Fruit fly (Drosophila melanogaster) whole organism, wandering third instar larva: ENCODE results near the gene Dlc90F.

Experiments
- Abd-B ChIP-seq: fragments of >200 bp; optimal IDR thresholded peaks from 2 replicates; lab custom pipeline; 2017; ENCODE audit warnings: missing biosample characterization, missing genetic modification characterization
- CG32264 ChIP-seq: fragments of 200-800 bp; sonication (Bioruptor generic); optimal IDR thresholded peaks from 2 replicates; lab custom pipeline; 2016; ENCODE audit warnings: missing biosample characterization, missing genetic modification characterization
- CG9705 ChIP-seq: fragments of 200-800 bp; sonication (Bioruptor generic); optimal IDR thresholded peaks from 2 replicates; lab custom pipeline; 2018; ENCODE audit warnings: missing biosample characterization, mild to moderate bottlenecking, missing genetic modification characterization
- Dfd ChIP-seq: fragments of >200 bp; optimal IDR thresholded peaks from 2 replicates; lab custom pipeline; 2017; ENCODE audit warnings: missing biosample characterization, missing genetic modification characterization
- Dif ChIP-seq: fragments of 200-275, 200-300 bp; sonication (Bioruptor generic); optimal IDR thresholded peaks from 2 replicates; lab custom pipeline; 2018; ENCODE audit warnings: missing biosample characterization, missing genetic modification characterization; ENCODE audit not compliant: partially characterized antibody
- GATAd ChIP-seq: sonication (Bioruptor generic); optimal IDR thresholded peaks from 2 replicates; lab custom pipeline; 2016; ENCODE audit warnings: missing biosample characterization, missing genetic modification characterization
- HLH106 ChIP-seq: fragments of 200-800 bp; optimal IDR thresholded peaks from 3 replicates; lab custom pipeline; 2019; ENCODE audit warnings: missing biosample characterization, mild to moderate bottlenecking, missing genetic modification characterization, moderate library complexity
- Hnf4 ChIP-seq: fragments of 200-800 bp; sonication (Bioruptor generic); optimal IDR thresholded peaks from 2 replicates; lab custom pipeline; 2016; ENCODE audit warnings: missing biosample characterization, mild to moderate bottlenecking, missing genetic modification characterization
- Jra ChIP-seq: sonication (Bioruptor generic); optimal IDR thresholded peaks from 2 replicates; lab custom pipeline; 2016; ENCODE audit warnings: missing biosample characterization, missing genetic modification characterization
- Myc ChIP-seq: fragments of >200 bp; optimal IDR thresholded peaks from 2 replicates; lab custom pipeline; 2017
- N ChIP-seq: fragments of >200 bp; optimal IDR thresholded peaks from 2 replicates; lab custom pipeline; 2018; ENCODE audit warnings: missing biosample characterization, missing external identifiers, missing genetic modification characterization
- OdsH ChIP-seq: fragments of 200-800 bp; sonication (Bioruptor generic); optimal IDR thresholded peaks from 2 replicates; lab custom pipeline; 2016; ENCODE audit warnings: missing biosample characterization, mild to moderate bottlenecking, missing genetic modification characterization
- Rel ChIP-seq, 2 experiments: fragments of 200-800 bp; sonication (Bioruptor generic) in 1 of 2; optimal IDR thresholded peaks; 2 replicates in 1 of 2; 3 replicates in 1 of 2; lab custom pipeline; 2016 to 2019; ENCODE audit warnings: mild to moderate bottlenecking in 2 of 2, missing biosample characterization in 2 of 2, missing genetic modification characterization in 2 of 2, moderate library complexity in 1 of 2
- Sp1 ChIP-seq: fragments of 200-800 bp; sonication (Bioruptor generic); optimal IDR thresholded peaks from 3 replicates; lab custom pipeline; 2019; ENCODE audit warnings: missing biosample characterization, mild to moderate bottlenecking, missing genetic modification characterization, moderate library complexity
- Vsx2 ChIP-seq: fragments of 200-300, 225-300 bp; sonication (Bioruptor generic); optimal IDR thresholded peaks from 2 replicates; lab custom pipeline; 2018; ENCODE audit warnings: missing biosample characterization, missing genetic modification characterization; ENCODE audit not compliant: partially characterized antibody
- br ChIP-seq: fragments of 200-800 bp; sonication (Bioruptor generic); optimal IDR thresholded peaks from 2 replicates; lab custom pipeline; 2016; ENCODE audit warnings: missing biosample characterization, missing genetic modification characterization
- brk ChIP-seq: fragments of 200-800 bp; sonication (Bioruptor generic); optimal IDR thresholded peaks from 2 replicates; lab custom pipeline; 2016; ENCODE audit warnings: missing biosample characterization, mild to moderate bottlenecking, missing genetic modification characterization
- dl ChIP-seq, 2 experiments: fragments of 175-275, 200-275 bp in 1 of 2; fragments of 200-275 bp in 1 of 2; sonication (Bioruptor generic); optimal IDR thresholded peaks; lab custom pipeline; 2018; ENCODE audit warnings: mild to moderate bottlenecking in 2 of 2, missing biosample characterization in 2 of 2, missing genetic modification characterization in 2 of 2, moderate library complexity in 2 of 2; ENCODE audit not compliant: partially characterized antibody in 2 of 2, insufficient read depth in 1 of 2
- dsf ChIP-seq: sonication (Bioruptor generic); optimal IDR thresholded peaks from 2 replicates; lab custom pipeline; 2016; ENCODE audit warnings: missing biosample characterization, missing genetic modification characterization, borderline replicate concordance
- ey ChIP-seq: fragments of 200-800 bp; sonication (Bioruptor generic); optimal IDR thresholded peaks from 2 replicates; lab custom pipeline; 2016; ENCODE audit warnings: missing biosample characterization, missing genetic modification characterization
- foxo ChIP-seq, 2 experiments: fragments of 200-800 bp; sonication (Bioruptor generic); optimal IDR thresholded peaks; 2 replicates in 1 of 2; 3 replicates in 1 of 2; lab custom pipeline; 2016 to 2017; ENCODE audit warnings: missing biosample characterization in 2 of 2, missing genetic modification characterization in 2 of 2
- fru ChIP-seq: fragments of 200-800 bp; sonication (Bioruptor generic); optimal IDR thresholded peaks from 3 replicates; lab custom pipeline; 2016; ENCODE audit warnings: missing biosample characterization, mild to moderate bottlenecking, missing genetic modification characterization
- h ChIP-seq: fragments of 200-800 bp; sonication (Bioruptor generic); optimal IDR thresholded peaks from 3 replicates; lab custom pipeline; 2016; ENCODE audit warnings: missing biosample characterization, mild to moderate bottlenecking, missing genetic modification characterization
- jim ChIP-seq: fragments of 175-275, 200-325 bp; sonication (Bioruptor generic); optimal IDR thresholded peaks from 2 replicates; lab custom pipeline; 2016; ENCODE audit warnings: missing biosample characterization, mild to moderate bottlenecking, missing genetic modification characterization
- lola ChIP-seq: fragments of >200 bp; optimal IDR thresholded peaks from 2 replicates; lab custom pipeline; 2017; ENCODE audit warnings: missing biosample characterization, missing genetic modification characterization
- psq ChIP-seq: fragments of 200-800 bp; sonication (Bioruptor generic); optimal IDR thresholded peaks from 3 replicates; lab custom pipeline; 2017; ENCODE audit warnings: missing biosample characterization, mild to moderate bottlenecking, missing genetic modification characterization, moderate library complexity
- sage ChIP-seq: fragments of 200-800 bp; sonication (Bioruptor generic); optimal IDR thresholded peaks from 2 replicates; lab custom pipeline; 2016; ENCODE audit warnings: missing biosample characterization, mild to moderate bottlenecking, missing genetic modification characterization
- sv ChIP-seq: fragments of 200-800 bp; sonication (Bioruptor generic); optimal IDR thresholded peaks from 3 replicates; lab custom pipeline; 2016; ENCODE audit warnings: missing biosample characterization, missing genetic modification characterization
- tai ChIP-seq: sonication (Bioruptor generic); optimal IDR thresholded peaks from 2 replicates; lab custom pipeline; 2016; ENCODE audit warnings: missing biosample characterization, missing genetic modification characterization
- usp ChIP-seq: fragments of >200 bp; optimal IDR thresholded peaks from 2 replicates; lab custom pipeline; 2017; ENCODE audit warnings: missing biosample characterization, missing genetic modification characterization
- woc ChIP-seq: sonication (Bioruptor generic); optimal IDR thresholded peaks from 2 replicates; lab custom pipeline; 2016; ENCODE audit warnings: missing biosample characterization, mild to moderate bottlenecking, missing genetic modification characterization

Gene Dlc90F

DNA sequence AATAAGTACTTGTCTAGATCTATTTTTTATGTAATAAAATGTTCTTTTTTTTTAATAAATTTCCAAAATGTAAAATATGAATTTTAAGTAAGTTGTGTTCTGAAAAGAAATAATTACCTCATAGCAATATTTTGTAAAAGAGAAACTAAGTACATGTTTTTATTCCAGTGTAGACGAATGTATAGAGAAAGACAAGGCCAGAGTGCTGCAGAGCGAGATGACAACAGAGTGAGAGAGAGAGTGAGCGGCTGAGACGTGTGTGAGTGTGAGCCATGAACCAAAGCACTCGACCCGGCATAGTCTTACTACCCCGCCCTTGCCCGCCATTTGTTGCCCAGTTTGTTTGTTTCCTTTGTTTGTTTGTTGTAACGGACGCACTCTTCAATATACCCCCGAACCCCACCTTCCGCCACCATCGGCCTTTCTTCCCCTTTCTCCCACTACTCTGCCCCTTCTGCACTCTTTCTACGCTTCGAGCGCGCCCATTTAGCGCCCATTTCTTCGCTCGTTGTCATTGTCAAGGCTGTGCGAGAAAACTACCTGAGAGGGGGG, 12.4 kb downstream of the Dlc90F start (continued):
- TF ChIP-seq jim (GFP tag; lab: Kevin White, UChicago) (peak; percentile 92), Myc (lab: Kevin White, UChicago) (no peak), lola (GFP tag; lab: Kevin White, UChicago) (no peak), N (GFP tag; lab: Kevin White, UChicago) (no peak), Abd-B (no peak), CG9705 (GFP tag; lab: Kevin White, UChicago) (no peak), OdsH (GFP tag; lab: Kevin White, UChicago) (peak; percentile 25), usp (no peak), dsf (GFP tag; lab: Kevin White, UChicago) (no peak)

DNA sequence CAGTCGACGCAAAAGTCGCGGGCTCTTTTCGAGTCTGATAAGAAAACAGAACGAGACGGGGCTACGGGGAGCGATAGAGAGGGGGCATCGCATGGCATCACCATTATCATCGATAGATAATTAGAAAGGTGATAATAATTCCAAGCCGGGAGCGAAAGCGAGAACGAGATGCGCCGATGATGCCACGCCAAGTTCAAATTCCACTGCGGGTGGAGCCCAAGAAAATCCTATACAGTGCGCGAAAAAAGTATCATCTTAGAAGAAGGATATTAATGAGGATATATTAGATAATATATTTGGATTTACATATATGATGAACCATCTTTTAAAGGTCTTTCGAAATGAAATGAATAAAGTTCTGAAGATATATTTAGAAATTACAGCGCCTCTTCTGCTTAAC, 13.7 kb downstream of the Dlc90F start:
- no peak for TF ChIP-seq foxo (GFP tag; optimal IDR thresholded peaks at IDR 0.05; lab: Kevin White, UChicago)
- TF ChIP-seq Rel (GFP tag; optimal IDR thresholded peaks at IDR 0.05; lab: Kevin White, UChicago): no peak
- peak; percentile 20 for TF ChIP-seq Rel (tag; optimal IDR thresholded peaks at IDR 0.05; lab: Kevin White, UChicago)

DNA sequence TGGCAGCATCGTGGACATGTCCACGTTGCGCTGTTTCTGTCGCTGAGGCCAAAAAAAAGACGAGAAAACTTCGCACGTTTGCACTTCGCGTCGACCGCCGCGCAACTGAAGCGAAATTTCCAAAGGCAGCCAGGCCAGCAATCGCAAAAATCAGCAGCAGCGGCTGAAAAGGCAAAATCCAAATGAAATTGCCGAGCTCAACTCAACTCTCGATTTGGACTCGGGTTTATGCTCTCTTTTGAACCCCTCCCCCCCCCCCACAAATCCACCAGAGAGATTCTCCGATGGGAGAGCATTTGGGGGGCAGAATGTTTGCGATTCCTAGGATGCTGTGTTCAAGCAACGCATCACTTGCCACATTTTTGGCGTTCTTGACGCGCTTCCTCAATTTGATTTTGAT, 15.3 kb downstream of the Dlc90F start, which contains the start of gene PKD:
Gene PKD, minus strand, starts transcription at position 88 of the 400 bp plus-strand sequence.
- TF ChIP-seq Abd-B (no peak), Myc (lab: Kevin White, UChicago) (no peak), jim (GFP tag; lab: Kevin White, UChicago) (no peak), br (GFP tag; lab: Kevin White, UChicago) (no peak), tai (GFP tag; lab: Kevin White, UChicago) (no peak), GATAd (GFP tag; lab: Kevin White, UChicago) (no peak), dl (GFP tag; optimal IDR thresholded peaks at IDR 0.05; lab: Kevin White, UChicago; ENCODE audit: insufficient read depth in 1 of 2, partially characterized antibody in 2 of 2) (no peak), Dif (GFP tag; lab: Kevin White, UChicago) (peak; percentile 2), psq (no peak), CG32264 (GFP tag; lab: Kevin White, UChicago) (no peak), Sp1 (GFP tag; lab: Kevin White, UChicago) (no peak), Vsx2 (no peak), Dfd (GFP tag; lab: Kevin White, UChicago) (peak; percentile 58), CG9705 (GFP tag; lab: Kevin White, UChicago) (no peak), sv (GFP tag; lab: Kevin White, UChicago) (no peak), woc (GFP tag; lab: Kevin White, UChicago) (no peak)

DNA sequence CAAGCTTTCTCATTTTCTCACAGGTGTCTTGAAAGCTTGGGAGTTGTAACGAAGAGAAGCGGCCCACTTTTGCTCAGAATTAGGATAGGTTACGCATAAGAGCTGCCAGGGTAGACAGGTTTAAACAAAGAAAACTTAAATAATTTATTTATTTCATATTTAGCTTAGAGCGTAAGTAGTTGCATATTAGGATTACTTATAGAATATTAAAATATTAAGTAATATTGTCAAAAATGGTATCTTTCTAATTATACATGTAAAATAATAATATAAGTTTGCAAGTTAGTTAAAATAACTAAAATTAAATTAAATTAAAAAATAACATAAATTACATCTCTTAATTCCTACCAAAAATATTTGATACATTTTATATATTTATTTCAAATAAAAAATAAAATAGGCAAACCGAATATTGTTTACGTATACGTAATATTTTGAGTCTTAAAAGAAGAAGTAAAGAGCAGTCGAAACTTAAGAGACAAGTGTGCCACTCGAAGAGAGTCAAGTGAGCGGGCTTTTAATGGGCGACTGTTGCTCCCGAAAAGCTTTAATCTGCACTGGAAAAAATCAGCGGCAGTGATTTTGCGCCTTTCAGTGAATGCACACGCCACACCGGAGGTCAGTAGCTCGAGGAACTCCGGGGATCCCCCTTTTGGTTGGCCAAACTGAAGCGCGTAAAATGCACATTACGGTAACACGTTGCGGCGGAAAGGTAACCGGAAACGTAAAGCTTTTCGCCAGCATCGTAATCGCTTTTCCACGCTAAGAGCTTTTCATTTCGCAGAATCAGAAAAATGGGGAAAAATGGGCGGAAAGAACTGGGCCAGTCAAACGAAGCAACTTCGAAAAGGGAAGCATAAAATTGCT, 16.0 kb downstream of the Dlc90F start:
- TF ChIP-seq GATAd (GFP tag; lab: Kevin White, UChicago) (no peak), OdsH (GFP tag; lab: Kevin White, UChicago) (no peak), tai (GFP tag; lab: Kevin White, UChicago) (no peak), ey (GFP tag; lab: Kevin White, UChicago) (no peak), CG32264 (GFP tag; lab: Kevin White, UChicago) (no peak), foxo (GFP tag; optimal IDR thresholded peaks at IDR 0.05; lab: Kevin White, UChicago) (no peak), Sp1 (GFP tag; lab: Kevin White, UChicago) (no peak), br (GFP tag; lab: Kevin White, UChicago) (no peak), brk (GFP tag; lab: Kevin White, UChicago) (no peak), Rel (GFP tag; optimal IDR thresholded peaks at IDR 0.05; lab: Kevin White, UChicago) (no peak), Rel (tag; optimal IDR thresholded peaks at IDR 0.05; lab: Kevin White, UChicago) (no peak), Myc (lab: Kevin White, UChicago) (no peak), lola (GFP tag; lab: Kevin White, UChicago) (no peak), Hnf4 (GFP tag; lab: Kevin White, UChicago) (no peak), HLH106 (tag; lab: Kevin White, UChicago) (no peak), psq (no peak), dl (GFP tag; optimal IDR thresholded peaks at IDR 0.05; lab: Kevin White, UChicago; ENCODE audit: insufficient read depth in 1 of 2, partially characterized antibody in 2 of 2) (no peak)
- TF ChIP-seq, all 38 proteins: peak for 0

DNA sequence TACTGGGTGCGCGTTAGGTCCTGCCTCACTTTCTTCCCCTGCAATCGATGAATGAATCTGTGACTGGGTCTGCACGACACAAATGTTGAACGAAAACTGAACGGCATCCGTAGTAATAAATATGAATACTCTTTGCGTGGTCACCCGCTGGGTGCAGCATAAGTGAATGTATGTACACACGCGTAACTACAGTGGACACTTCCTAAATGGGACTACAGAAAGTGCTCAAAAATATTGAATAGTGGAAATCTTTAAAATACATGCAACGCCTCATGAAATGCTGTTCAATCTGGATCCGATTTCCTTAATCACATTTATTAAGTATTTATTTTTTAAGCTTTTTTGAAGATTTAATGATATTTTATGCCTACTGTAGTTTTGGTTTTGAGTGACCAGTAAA, 29.8 kb downstream of the Dlc90F start, which contains the start of gene naz:
Gene naz, minus strand, starts transcription at position 101 of the 400 bp plus-strand sequence.
- no peak for TF ChIP-seq Abd-B
- TF ChIP-seq psq: no peak
- no peak for TF ChIP-seq Rel (GFP tag; optimal IDR thresholded peaks at IDR 0.05; lab: Kevin White, UChicago)
- no peak for TF ChIP-seq Rel (tag; optimal IDR thresholded peaks at IDR 0.05; lab: Kevin White, UChicago)
- no peak for TF ChIP-seq CG32264 (GFP tag; lab: Kevin White, UChicago)
- no peak for TF ChIP-seq GATAd (GFP tag; lab: Kevin White, UChicago)
- TF ChIP-seq dl (GFP tag; optimal IDR thresholded peaks at IDR 0.05; lab: Kevin White, UChicago; ENCODE audit: insufficient read depth in 1 of 2, partially characterized antibody in 2 of 2): no peak
- TF ChIP-seq Hnf4 (GFP tag; lab: Kevin White, UChicago): no peak
- TF ChIP-seq Dif (GFP tag; lab: Kevin White, UChicago): no peak
- TF ChIP-seq sage (GFP tag; lab: Kevin White, UChicago): no peak
- no peak for TF ChIP-seq sv (GFP tag; lab: Kevin White, UChicago)
- TF ChIP-seq h: no peak
- no peak for TF ChIP-seq fru (GFP tag; lab: Kevin White, UChicago)
- no peak for TF ChIP-seq Jra (GFP tag; lab: Kevin White, UChicago)
- TF ChIP-seq Vsx2: no peak
- TF ChIP-seq OdsH (GFP tag; lab: Kevin White, UChicago): no peak
- no peak for TF ChIP-seq CG9705 (GFP tag; lab: Kevin White, UChicago)
- no peak for TF ChIP-seq jim (GFP tag; lab: Kevin White, UChicago)
- no peak for TF ChIP-seq foxo (GFP tag; optimal IDR thresholded peaks at IDR 0.05; lab: Kevin White, UChicago)
